7 fruit fly cellular contexts compared by ENCODE assay signal in the genomic region with DNA sequence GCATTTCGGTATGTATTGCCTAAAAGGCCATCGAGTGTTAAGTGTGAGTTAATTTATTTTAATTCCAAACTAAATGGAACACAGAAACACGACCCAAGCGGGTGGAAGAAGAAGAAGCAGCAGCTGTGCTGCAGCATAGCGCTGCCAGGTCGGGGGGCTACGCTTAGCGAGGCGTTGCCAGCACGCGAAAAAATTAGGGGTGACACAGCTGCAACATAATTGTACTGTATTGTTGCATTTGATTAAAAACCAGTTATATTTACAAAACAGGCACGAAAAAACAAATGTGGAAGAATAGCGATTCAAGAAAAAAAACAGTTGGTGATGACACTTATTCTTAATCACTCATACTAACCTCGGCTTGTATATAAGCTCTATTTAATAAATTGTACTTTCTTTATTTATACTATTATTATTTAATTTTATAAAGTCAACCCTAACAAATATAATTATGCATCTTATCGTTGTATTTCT.
TF ChIP-seq lines count a peak whose summit lies in the region.

No protein-coding gene starts in this region.

- TF ChIP-seq CTCF in S2 (optimal IDR thresholded peaks at IDR 0.05; lab: Kevin White, UChicago) = peak; percentile 71 to 75
- TF ChIP-seq CTCF in whole organism, embryonic (GFP tag; optimal IDR thresholded peaks at IDR 0.05; lab: Kevin White, UChicago) = peak; percentile 89

TF ChIP-seq in Kc167, 6 proteins besides CTCF, POLR2A, EP300 and RAD21:
- no peak for TF ChIP-seq Sin3A (optimal IDR thresholded peaks at IDR 0.05; lab: Kevin White, UChicago)
- no peak for TF ChIP-seq insv (optimal IDR thresholded peaks at IDR 0.05; lab: Kevin White, UChicago)
- no peak for TF ChIP-seq ttk (optimal IDR thresholded peaks at IDR 0.05; lab: Kevin White, UChicago)
- peak; percentile 25 for TF ChIP-seq psq (optimal IDR thresholded peaks at IDR 0.05; lab: Kevin White, UChicago)
TF ChIP-seq in Kc167: peak in this region for 1.

TF ChIP-seq in whole organism, adult, 20 proteins besides CTCF, POLR2A, EP300 and RAD21 (continues in another document):
- peak; percentile 53 for TF ChIP-seq pad (GFP tag; optimal IDR thresholded peaks at IDR 0.05; lab: Kevin White, UChicago)
- no peak for TF ChIP-seq Mnt (GFP tag; optimal IDR thresholded peaks at IDR 0.05; lab: Kevin White, UChicago)
- TF ChIP-seq bab1 (GFP tag; optimal IDR thresholded peaks at IDR 0.05; lab: Kevin White, UChicago) = peak; percentile 67
- TF ChIP-seq CG7101 (tag; optimal IDR thresholded peaks at IDR 0.05; lab: Kevin White, UChicago) = peak; percentile 71
- TF ChIP-seq CG11617 (GFP tag; optimal IDR thresholded peaks at IDR 0.05; lab: Kevin White, UChicago) = peak; percentile 68
- no peak for TF ChIP-seq kay (GFP tag; lab: Kevin White, UChicago; ENCODE audit: borderline replicate concordance)
- peak; percentile 67 for TF ChIP-seq CG33017 (tag; optimal IDR thresholded peaks at IDR 0.05; lab: Kevin White, UChicago)
- peak; percentile 38 for TF ChIP-seq CG14711 (tag; optimal IDR thresholded peaks at IDR 0.05; lab: Kevin White, UChicago)
- TF ChIP-seq CG5204 (GFP tag; optimal IDR thresholded peaks at IDR 0.05; lab: Kevin White, UChicago) = peak; percentile 19
- no peak for TF ChIP-seq tj (GFP tag; optimal IDR thresholded peaks at IDR 0.05; lab: Kevin White, UChicago)
- TF ChIP-seq ovo (GFP tag; optimal IDR thresholded peaks at IDR 0.05; lab: Kevin White, UChicago) = peak; percentile 79
- TF ChIP-seq CG12768 (GFP tag; optimal IDR thresholded peaks at IDR 0.05; lab: Kevin White, UChicago) = peak; percentile 57
- peak; percentile 75 for TF ChIP-seq CG1620 (GFP tag; optimal IDR thresholded peaks at IDR 0.05; lab: Kevin White, UChicago)
- peak; percentile 45 for TF ChIP-seq Hr96 (GFP tag; optimal IDR thresholded peaks at IDR 0.05; lab: Kevin White, UChicago)
- no peak for TF ChIP-seq cnc (optimal IDR thresholded peaks at IDR 0.05; lab: Kevin White, UChicago)
- peak; percentile 50 for TF ChIP-seq CG7045 (GFP tag; optimal IDR thresholded peaks at IDR 0.05; lab: Kevin White, UChicago)

TF ChIP-seq in whole organism, embryonic, 481 proteins besides CTCF, POLR2A, EP300 and RAD21 (continues in another document):
- peak; percentile 53 for TF ChIP-seq sens (GFP tag; lab: Kevin White, UChicago)
- TF ChIP-seq Drgx (GFP tag; IDR thresholded peaks at IDR 0.05; lab: Robert Waterston, UW) = peak; percentile 67; the same call in 1 of the 2 replicates
- TF ChIP-seq CG9437 (GFP tag; optimal IDR thresholded peaks at IDR 0.05; lab: Kevin White, UChicago) = peak; percentile 48
- TF ChIP-seq CG1602 (GFP tag; optimal IDR thresholded peaks at IDR 0.05; lab: Kevin White, UChicago) = peak; percentile 65
- TF ChIP-seq Gug (GFP tag; IDR thresholded peaks at IDR 0.05; lab: Robert Waterston, UW) = peak; percentile 78; the same call in 2 of the 4 replicates
- TF ChIP-seq CG18262 (tag; optimal IDR thresholded peaks at IDR 0.05; lab: Kevin White, UChicago) = peak; percentile 64
- peak; percentile 75 for TF ChIP-seq Ada2b (GFP tag; IDR thresholded peaks at IDR 0.05; lab: Robert Waterston, UW)
- TF ChIP-seq NC2α (GFP tag; optimal IDR thresholded peaks at IDR 0.05; lab: Kevin White, UChicago) = peak; percentile 9
- peak; percentile 75 for TF ChIP-seq bcd (GFP tag; optimal IDR thresholded peaks at IDR 0.05; lab: Kevin White, UChicago)
- TF ChIP-seq CG14441 (GFP tag; IDR thresholded peaks at IDR 0.05; lab: Robert Waterston, UW) = no peak; the same call in 1 of the 2 replicates
- peak; percentile 78 for TF ChIP-seq CG9727 (GFP tag; optimal IDR thresholded peaks at IDR 0.05; lab: Kevin White, UChicago)
- TF ChIP-seq CG30431 (GFP tag; optimal IDR thresholded peaks at IDR 0.05; lab: Kevin White, UChicago) = peak; percentile 49
- TF ChIP-seq mam (GFP tag; optimal IDR thresholded peaks at IDR 0.05; lab: Kevin White, UChicago) = peak; percentile 82
- TF ChIP-seq Sin3A (optimal IDR thresholded peaks at IDR 0.05; lab: Kevin White, UChicago) = no peak
- TF ChIP-seq CG8944 (GFP tag; optimal IDR thresholded peaks at IDR 0.05; lab: Kevin White, UChicago) = peak; percentile 64
- TF ChIP-seq CG14014 (GFP tag; IDR thresholded peaks at IDR 0.05; lab: Robert Waterston, UW) = peak; percentile 84

TF ChIP-seq in whole organism, prepupa, 60 proteins besides CTCF, POLR2A, EP300 and RAD21 (continues in another document):
- TF ChIP-seq CG31627 (GFP tag; optimal IDR thresholded peaks at IDR 0.05; lab: Kevin White, UChicago) (peak; percentile 84), fd85E (GFP tag; optimal IDR thresholded peaks at IDR 0.05; lab: Kevin White, UChicago) (peak; percentile 16), CG11902 (GFP tag; optimal IDR thresholded peaks at IDR 0.05; lab: Kevin White, UChicago) (peak; percentile 64), fkh (GFP tag; optimal IDR thresholded peaks at IDR 0.05; lab: Kevin White, UChicago) (no peak), CG6808 (GFP tag; optimal IDR thresholded peaks at IDR 0.05; lab: Kevin White, UChicago) (no peak), net (GFP tag; optimal IDR thresholded peaks at IDR 0.05; lab: Kevin White, UChicago) (no peak), CG11294 (GFP tag; IDR thresholded peaks at IDR 0.05; lab: Robert Waterston, UW) (no peak; the same call in 1 of the 2 replicates), OdsH (GFP tag; optimal IDR thresholded peaks at IDR 0.05; lab: Kevin White, UChicago) (peak; percentile 76), spab (GFP tag; optimal IDR thresholded peaks at IDR 0.05; lab: Kevin White, UChicago) (peak; percentile 30), Smox (GFP tag; optimal IDR thresholded peaks at IDR 0.05; lab: Kevin White, UChicago) (peak; percentile 78), CG15336 (GFP tag; IDR thresholded peaks at IDR 0.05; lab: Robert Waterston, UW) (peak; percentile 50), CG7368 (GFP tag; optimal IDR thresholded peaks at IDR 0.05; lab: Kevin White, UChicago) (peak; percentile 46), Eip78C (GFP tag; lab: Kevin White, UChicago) (no peak), fd59A (GFP tag; optimal IDR thresholded peaks at IDR 0.05; lab: Kevin White, UChicago) (peak; percentile 40), CG1621 (tag; optimal IDR thresholded peaks at IDR 0.05; lab: Kevin White, UChicago) (no peak), CG6276 (GFP tag; optimal IDR thresholded peaks at IDR 0.05; lab: Kevin White, UChicago) (no peak), CG34406 (GFP tag; optimal IDR thresholded peaks at IDR 0.05; lab: Kevin White, UChicago) (peak; percentile 73), acj6 (GFP tag; optimal IDR thresholded peaks at IDR 0.05; lab: Kevin White, UChicago) (no peak)

TF ChIP-seq in whole organism, pupa, 21 proteins besides CTCF, POLR2A, EP300 and RAD21:
- TF ChIP-seq CG8301 (tag; optimal IDR thresholded peaks at IDR 0.05; lab: Kevin White, UChicago) (no peak), gl (tag; optimal IDR thresholded peaks at IDR 0.05; lab: Kevin White, UChicago) (no peak), CG12605 (GFP tag; IDR thresholded peaks at IDR 0.05; lab: Robert Waterston, UW) (no peak; the same call in 1 of the 2 replicates), CG9948 (tag; optimal IDR thresholded peaks at IDR 0.05; lab: Kevin White, UChicago) (no peak), D1 (tag; optimal IDR thresholded peaks at IDR 0.05; lab: Kevin White, UChicago) (no peak), CG17806 (tag; optimal IDR thresholded peaks at IDR 0.05; lab: Kevin White, UChicago) (peak; percentile 9), Snoo (tag; optimal IDR thresholded peaks at IDR 0.05; lab: Kevin White, UChicago) (peak; percentile 74), CG32121 (GFP tag; IDR thresholded peaks at IDR 0.05; lab: Robert Waterston, UW) (peak; percentile 68), fd96Ca (GFP tag; IDR thresholded peaks at IDR 0.05; lab: Robert Waterston, UW) (peak; percentile 62; the same call in 2 of the 3 replicates), CG8159 (tag; optimal IDR thresholded peaks at IDR 0.05; lab: Kevin White, UChicago) (no peak), CG15710 (tag; optimal IDR thresholded peaks at IDR 0.05; lab: Kevin White, UChicago) (peak; percentile 46), rn (GFP tag; IDR thresholded peaks at IDR 0.05; lab: Robert Waterston, UW) (peak; percentile 45; the same call in 1 of the 2 replicates), CG4496 (GFP tag; IDR thresholded peaks at IDR 0.05; lab: Robert Waterston, UW) (peak; percentile 77; the same call in 2 of the 3 replicates), Ets98B (GFP tag; IDR thresholded peaks at IDR 0.05; lab: Robert Waterston, UW) (peak; percentile 40), CG34367 (tag; optimal IDR thresholded peaks at IDR 0.05; lab: Kevin White, UChicago) (no peak), EcR (GFP tag; optimal IDR thresholded peaks at IDR 0.05; lab: Kevin White, UChicago) (no peak)
TF ChIP-seq in whole organism, pupa: peak in this region for 8.

TF ChIP-seq in whole organism, wandering third instar larva, 38 proteins besides CTCF, POLR2A, EP300 and RAD21 (continues in another document):
- TF ChIP-seq OdsH (GFP tag; optimal IDR thresholded peaks at IDR 0.05; lab: Kevin White, UChicago) (peak; percentile 84), jim (GFP tag; optimal IDR thresholded peaks at IDR 0.05; lab: Kevin White, UChicago) (no peak), Abd-B (GFP tag; optimal IDR thresholded peaks at IDR 0.05; lab: Kevin White, UChicago) (no peak), Rel (GFP tag; optimal IDR thresholded peaks at IDR 0.05; lab: Kevin White, UChicago) (no peak), Rel (tag; optimal IDR thresholded peaks at IDR 0.05; lab: Kevin White, UChicago) (peak; percentile 89), ey (GFP tag; optimal IDR thresholded peaks at IDR 0.05; lab: Kevin White, UChicago) (peak; percentile 80), psq (GFP tag; optimal IDR thresholded peaks at IDR 0.05; lab: Kevin White, UChicago) (no peak), dmrt93B (GFP tag; optimal IDR thresholded peaks at IDR 0.05; lab: Kevin White, UChicago) (peak; percentile 78), sage (GFP tag; optimal IDR thresholded peaks at IDR 0.05; lab: Kevin White, UChicago) (peak; percentile 56), usp (GFP tag; optimal IDR thresholded peaks at IDR 0.05; lab: Kevin White, UChicago) (no peak), foxo (GFP tag; optimal IDR thresholded peaks at IDR 0.05; lab: Kevin White, UChicago) (peak in 1 of 2 experiments; percentile 93), GATAd (GFP tag; optimal IDR thresholded peaks at IDR 0.05; lab: Kevin White, UChicago) (peak; percentile 42), Myc (optimal IDR thresholded peaks at IDR 0.05; lab: Kevin White, UChicago) (no peak), dl (GFP tag; optimal IDR thresholded peaks at IDR 0.05; lab: Kevin White, UChicago; ENCODE audit: insufficient read depth in 1 of 2, partially characterized antibody in 2 of 2) (no peak), Vsx2 (GFP tag; optimal IDR thresholded peaks at IDR 0.05; lab: Kevin White, UChicago; ENCODE audit: partially characterized antibody) (no peak), CrebA (GFP tag; optimal IDR thresholded peaks at IDR 0.05; lab: Kevin White, UChicago; ENCODE audit: borderline replicate concordance) (no peak), HLH106 (tag; optimal IDR thresholded peaks at IDR 0.05; lab: Kevin White, UChicago) (peak; percentile 91), Sp1 (GFP tag; optimal IDR thresholded peaks at IDR 0.05; lab: Kevin White, UChicago) (peak; percentile 87), CG9705 (GFP tag; optimal IDR thresholded peaks at IDR 0.05; lab: Kevin White, UChicago) (peak; percentile 60), woc (GFP tag; optimal IDR thresholded peaks at IDR 0.05; lab: Kevin White, UChicago) (peak; percentile 39), CG32264 (GFP tag; optimal IDR thresholded peaks at IDR 0.05; lab: Kevin White, UChicago) (peak; percentile 59)
